Worm (Caenorhabditis elegans): ENCODE results near the gene dhs-6.

Gene dhs-6

DNA sequence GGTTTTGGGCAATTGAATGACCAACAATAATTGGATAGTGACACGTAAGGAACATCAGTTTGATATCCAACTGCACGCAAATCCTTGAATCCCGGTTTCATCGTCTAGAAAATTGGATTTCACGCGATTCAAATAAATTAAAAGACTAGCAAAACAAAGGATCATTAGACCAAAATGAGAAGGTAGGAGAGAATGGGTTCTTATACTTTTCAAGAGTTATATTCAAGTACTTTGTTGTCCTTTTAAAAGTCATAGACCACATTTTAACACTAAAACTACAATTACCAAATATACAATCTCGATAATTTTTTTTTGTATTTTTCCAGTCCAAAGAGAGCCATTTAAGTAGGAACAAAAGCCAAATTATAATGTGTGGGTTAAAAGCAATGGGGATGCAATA, 36.8 kb downstream of the dhs-6 start, which contains the start of gene T25E4.2:
Gene T25E4.2 (minus strand): TSS at position 101 of the 400 bp plus-strand sequence.
- TF ChIP-seq atf-7 (tag; optimal IDR thresholded peaks at IDR 0.05) = no peak
- TF ChIP-seq lag-1 (GFP tag; IDR thresholded peaks at IDR 0.05) = no peak
- TF ChIP-seq F52B5.7 (tag; optimal IDR thresholded peaks at IDR 0.05) = no peak
- TF ChIP-seq lin-26 (GFP tag; IDR thresholded peaks at IDR 0.05) = no peak
- TF ChIP-seq ekl-4 (GFP tag; IDR thresholded peaks at IDR 0.05) = no peak
- TF ChIP-seq sptf-2 (GFP tag; optimal IDR thresholded peaks at IDR 0.05) = no peak
- no peak for TF ChIP-seq lir-1 (GFP tag; conservative IDR thresholded peaks at IDR 0.05)
- no peak for TF ChIP-seq lin-35 (GFP tag; optimal IDR thresholded peaks at IDR 0.05)
- no peak for TF ChIP-seq nfya-1 (tag; optimal IDR thresholded peaks at IDR 0.05; ENCODE audit: borderline replicate concordance, insufficient read depth)
- TF ChIP-seq repo-1 (tag; optimal IDR thresholded peaks at IDR 0.05) = no peak

DNA sequence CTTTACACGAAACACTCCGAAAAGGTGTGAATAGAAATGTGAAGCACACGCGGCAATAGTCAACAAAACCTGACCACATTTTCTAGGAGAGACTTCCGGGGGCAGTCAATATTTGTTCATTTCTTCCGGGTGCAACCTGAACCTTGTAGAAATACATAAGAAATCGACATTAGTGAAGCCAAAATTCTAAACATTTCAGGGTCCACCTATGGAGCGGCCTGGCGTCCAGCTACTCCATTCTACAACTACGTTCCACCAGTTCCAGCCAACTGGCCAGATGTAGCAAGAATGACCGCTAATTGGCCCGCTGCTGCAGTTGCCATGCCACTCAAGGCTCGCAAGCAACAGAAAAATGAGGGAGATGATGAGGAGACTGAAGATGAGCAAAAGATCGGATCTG, 39.9 kb downstream of the dhs-6 start:
- 0 out of 2 replicates have a peak, but pooled peaks have one; percentile 56 for TF ChIP-seq bed-1 (GFP tag; IDR thresholded peaks at IDR 0.05)
- TF ChIP-seq rcor-1 (GFP tag; IDR thresholded peaks at IDR 0.05) = no peak

DNA sequence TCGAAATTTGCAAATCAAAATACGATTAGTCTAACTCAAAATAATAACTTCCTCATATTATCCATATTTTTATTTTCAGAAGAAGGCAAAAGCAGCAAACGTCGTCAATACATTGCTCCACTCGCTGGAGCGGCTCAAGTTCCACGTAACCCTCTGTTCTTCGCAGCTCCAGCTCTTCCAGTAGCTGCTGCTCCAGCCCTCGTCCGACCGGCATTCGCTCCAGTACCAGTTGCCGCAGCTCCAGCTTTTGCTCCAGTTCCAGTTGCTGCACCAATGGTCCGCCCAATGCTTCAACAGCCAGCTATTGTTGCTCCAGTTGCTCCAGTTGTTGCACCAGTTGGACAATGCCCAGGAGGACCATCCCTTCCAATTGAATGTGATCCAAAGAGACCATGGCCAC, 40.4 kb downstream of the dhs-6 start:
- no peak for TF ChIP-seq lin-26 (GFP tag; IDR thresholded peaks at IDR 0.05)
- TF ChIP-seq egrh-3 (GFP tag; IDR thresholded peaks at IDR 0.05) = peak; percentile 76
- TF ChIP-seq ekl-4 (GFP tag; IDR thresholded peaks at IDR 0.05) = no peak
- no peak for TF ChIP-seq F49E8.2 (tag; optimal IDR thresholded peaks at IDR 0.05; ENCODE audit: insufficient read depth)
- TF ChIP-seq lsl-1 (GFP tag; optimal IDR thresholded peaks at IDR 0.05) = no peak
- TF ChIP-seq let-526 (GFP tag; IDR thresholded peaks at IDR 0.05) = no peak
- TF ChIP-seq zfh-2 (GFP tag; conservative IDR thresholded peaks at IDR 0.05) = peak; percentile 74; the same call in 1 of the 2 replicates

DNA sequence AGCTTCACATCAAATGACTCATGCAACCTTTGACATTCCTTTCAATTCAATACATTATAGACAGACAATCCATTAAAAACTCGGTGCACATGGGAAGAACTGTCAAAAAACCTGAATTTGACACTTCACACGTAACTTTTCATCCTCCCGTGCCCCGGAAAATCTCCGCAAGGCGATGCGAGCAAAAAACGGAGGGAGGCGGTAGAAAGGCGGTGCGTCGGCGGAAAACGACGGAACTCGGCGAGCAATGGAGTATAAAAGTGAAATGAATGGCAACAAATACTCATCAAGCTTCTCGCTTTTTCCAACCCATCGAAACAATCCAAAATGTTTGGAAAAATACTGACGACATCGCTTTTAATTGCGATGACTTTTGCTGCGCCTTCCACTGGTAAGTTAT, 41.1 kb downstream of the dhs-6 start, which contains the start of gene T25E4.1:
Gene T25E4.1 (plus strand): TSS at position 301 of the 400 bp plus-strand sequence.
- TF ChIP-seq Y95B8A.8 (GFP tag; IDR thresholded peaks at IDR 0.05) (no peak), F52B5.7 (tag; optimal IDR thresholded peaks at IDR 0.05) (no peak), B0336.3 (GFP tag; IDR thresholded peaks at IDR 0.05) (no peak), lsl-1 (GFP tag; optimal IDR thresholded peaks at IDR 0.05) (no peak), F33H1.4 (GFP tag; IDR thresholded peaks at IDR 0.05) (no peak), attf-6 (GFP tag; IDR thresholded peaks at IDR 0.05) (no peak), nhr-80 (tag; optimal IDR thresholded peaks at IDR 0.05) (no peak), T26A5.8 (tag; optimal IDR thresholded peaks at IDR 0.05) (no peak), xnd-1 (tag; optimal IDR thresholded peaks at IDR 0.05) (no peak), die-1 (tag; optimal IDR thresholded peaks at IDR 0.05) (no peak), F23B12.7 (tag; optimal IDR thresholded peaks at IDR 0.05; ENCODE audit: insufficient read depth) (no peak), hlh-26 (GFP tag; conservative IDR thresholded peaks at IDR 0.05) (no peak), mel-28 (tag; optimal IDR thresholded peaks at IDR 0.05; ENCODE audit: borderline replicate concordance) (no peak), C06A6.2 (GFP tag; conservative IDR thresholded peaks at IDR 0.05) (no peak), dpff-1 (tag; optimal IDR thresholded peaks at IDR 0.05) (no peak), nfyb-1 (GFP tag; IDR thresholded peaks at IDR 0.05) (no peak), lin-40 (tag; optimal IDR thresholded peaks at IDR 0.05) (no peak)

DNA sequence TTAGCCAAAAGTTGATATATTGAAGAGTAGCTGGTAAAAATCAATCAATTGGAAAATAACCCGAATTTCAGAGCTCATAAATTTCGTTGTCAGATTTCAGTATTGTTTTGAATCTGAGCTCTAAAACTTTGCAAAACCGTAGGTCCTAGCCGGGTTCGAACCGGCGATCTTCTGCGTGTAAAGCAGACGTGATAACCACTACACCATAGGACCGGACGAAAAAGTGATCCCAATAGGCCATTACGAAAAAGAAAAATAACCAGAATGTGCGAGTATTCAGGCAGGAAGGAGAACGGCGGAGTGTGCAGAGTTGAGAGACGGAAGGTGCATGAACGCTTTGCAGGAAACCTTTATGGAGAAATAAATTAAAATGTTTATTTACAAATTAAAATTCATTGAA, 42.1 kb downstream of the dhs-6 start:
- TF ChIP-seq ztf-18 (tag; optimal IDR thresholded peaks at IDR 0.05) (peak; percentile 47), ceh-27 (GFP tag; optimal IDR thresholded peaks at IDR 0.05) (peak; percentile 50), hmg-1.2 (GFP tag; IDR thresholded peaks at IDR 0.05) (peak; percentile 71), madf-8 (GFP tag; conservative IDR thresholded peaks at IDR 0.05) (no peak), tbp1 (GFP tag; optimal IDR thresholded peaks at IDR 0.05) (peak; percentile 99), zfh-2 (GFP tag; conservative IDR thresholded peaks at IDR 0.05) (no peak), Y56A3A.18 (GFP tag; IDR thresholded peaks at IDR 0.05) (0 out of 2 replicates have a peak, but pooled peaks have one; percentile 55), cebp-1 (GFP tag; IDR thresholded peaks at IDR 0.05) (no peak), cebp-1 (tag; optimal IDR thresholded peaks at IDR 0.05) (no peak), rec-8 (tag; optimal IDR thresholded peaks at IDR 0.05) (peak in 1 of 2 experiments; percentile 65), ceh-40 (GFP tag; IDR thresholded peaks at IDR 0.05) (peak; percentile 59; the same call in 1 of the 2 replicates), rcor-1 (GFP tag; IDR thresholded peaks at IDR 0.05) (no peak), F52B5.7 (tag; optimal IDR thresholded peaks at IDR 0.05) (no peak), ceh-100 (GFP tag; IDR thresholded peaks at IDR 0.05) (peak; percentile 53; the same call in 1 of the 2 replicates)
